Fruit fly (Drosophila melanogaster): Measurements from ENCODE around the gene Gtpx.

The Gtpx gene

DNA sequence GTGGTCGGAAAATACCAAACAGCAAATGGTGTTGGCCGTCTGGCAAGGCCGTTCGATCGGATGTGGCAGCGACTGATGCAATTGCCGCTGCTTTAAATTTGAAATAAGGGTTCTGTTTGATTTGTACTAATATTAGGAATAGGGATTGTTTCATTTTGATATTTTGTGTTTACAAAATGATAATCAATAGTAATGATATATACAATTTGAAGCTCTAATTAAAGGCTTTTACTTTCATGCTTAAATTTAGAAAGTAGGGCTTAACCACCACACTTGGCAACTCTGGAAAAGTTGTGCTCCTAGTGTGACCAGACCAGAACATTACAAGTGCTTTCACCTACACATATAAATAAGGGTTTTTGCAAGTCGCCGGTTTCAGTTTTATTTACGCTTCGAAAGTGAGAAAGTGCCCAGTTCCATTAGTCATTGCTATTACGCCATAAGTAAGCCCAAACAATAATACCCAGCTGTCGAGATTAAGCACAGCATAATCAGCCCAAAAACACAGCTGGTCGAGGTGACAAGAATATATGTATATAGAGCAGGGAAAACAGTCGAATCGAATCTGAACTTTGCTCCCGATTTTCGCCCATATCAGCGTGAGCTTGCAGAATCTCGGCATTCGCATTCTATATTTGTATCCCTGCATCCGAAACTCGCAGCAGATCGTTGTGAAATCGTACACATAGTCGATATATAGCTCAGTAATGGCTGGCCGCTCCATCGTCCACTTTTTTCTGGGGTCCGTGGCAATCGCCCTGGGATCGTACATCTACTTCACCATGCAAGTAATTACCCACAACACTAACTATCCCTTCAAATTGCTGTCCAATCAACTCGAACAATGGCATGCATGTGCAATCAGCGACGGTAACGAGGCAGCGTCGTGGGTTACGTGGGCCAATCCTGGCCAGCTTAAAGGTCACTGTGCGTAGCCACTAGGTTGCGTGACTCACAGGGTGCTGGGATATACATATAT, at the start of gene Gtpx (continued):
- peak; percentile 32 for TF ChIP-seq CG6854 (GFP tag; optimal IDR thresholded peaks at IDR 0.05)
- TF ChIP-seq CG10631 (GFP tag; optimal IDR thresholded peaks at IDR 0.05) = no peak
- TF ChIP-seq CG3032 (tag; optimal IDR thresholded peaks at IDR 0.05) = peak; percentile 31
- TF ChIP-seq CG32006 (GFP tag; optimal IDR thresholded peaks at IDR 0.05) = no peak
- peak; percentile 54 for TF ChIP-seq CG16779 (tag; optimal IDR thresholded peaks at IDR 0.05)
- TF ChIP-seq fd85E (GFP tag; optimal IDR thresholded peaks at IDR 0.05) = no peak
- TF ChIP-seq Sox102F (GFP tag; optimal IDR thresholded peaks at IDR 0.05) = no peak
- TF ChIP-seq CG8319 (GFP tag; optimal IDR thresholded peaks at IDR 0.05) = no peak
- peak; percentile 65 for TF ChIP-seq Blimp-1 (GFP tag; optimal IDR thresholded peaks at IDR 0.05)
- no peak for TF ChIP-seq dsx (GFP tag; optimal IDR thresholded peaks at IDR 0.05; ENCODE audit: poor library complexity, severe bottlenecking)

DNA sequence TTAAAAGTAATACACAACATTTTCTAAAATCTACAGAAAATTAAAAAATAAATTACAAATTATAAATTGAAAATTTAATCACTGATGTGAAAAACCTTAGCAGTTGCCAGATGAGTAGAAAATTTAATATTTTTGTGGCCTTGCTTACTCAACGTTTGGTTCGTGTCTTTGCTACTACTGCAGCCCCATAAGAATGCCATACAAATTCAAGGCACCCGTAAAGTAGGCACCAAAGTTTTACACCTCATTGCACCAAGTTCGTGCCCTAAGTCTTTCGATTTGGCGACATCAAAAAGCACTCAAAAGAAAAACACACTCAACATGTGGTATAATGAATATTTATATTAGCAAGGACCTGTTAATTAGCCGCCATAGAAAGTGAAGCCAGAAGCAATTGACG, 49.1 kb upstream of the Gtpx start:
- peak; percentile 9 for TF ChIP-seq Eip78C (GFP tag)
- no peak for TF ChIP-seq dsx (GFP tag; optimal IDR thresholded peaks at IDR 0.05; ENCODE audit: poor library complexity, severe bottlenecking)

dm6 chr3L:3279930-3280329, 46.1 kb upstream of the Gtpx start, which contains the start of gene CG12017:
CG12017 (plus strand) TSS chr3L:3280239.
- TF ChIP-seq Lpt (GFP tag; optimal IDR thresholded peaks at IDR 0.05) = no peak
- no peak for TF ChIP-seq OdsH (GFP tag; optimal IDR thresholded peaks at IDR 0.05)
- peak; percentile 59 for TF ChIP-seq Eip78C (GFP tag)
- TF ChIP-seq Eip75B (GFP tag; optimal IDR thresholded peaks at IDR 0.05) = no peak
- TF ChIP-seq CG10669 (GFP tag; optimal IDR thresholded peaks at IDR 0.05) = no peak
- peak; percentile 10 for TF ChIP-seq Sox102F (GFP tag; optimal IDR thresholded peaks at IDR 0.05)
- TF ChIP-seq CG7368 (GFP tag; optimal IDR thresholded peaks at IDR 0.05) = no peak
- TF ChIP-seq fkh (GFP tag; optimal IDR thresholded peaks at IDR 0.05) = no peak
- no peak for TF ChIP-seq Sox15 (GFP tag; optimal IDR thresholded peaks at IDR 0.05)
- no peak for TF ChIP-seq Hr4 (GFP tag; optimal IDR thresholded peaks at IDR 0.05)
- no peak for TF ChIP-seq Ets96B (tag; optimal IDR thresholded peaks at IDR 0.05)
- TF ChIP-seq Ets21C (GFP tag; optimal IDR thresholded peaks at IDR 0.05) = no peak
- TF ChIP-seq fd59A (GFP tag; optimal IDR thresholded peaks at IDR 0.05) = no peak
- TF ChIP-seq CG31627 (GFP tag; optimal IDR thresholded peaks at IDR 0.05) = no peak
- TF ChIP-seq dsx (GFP tag; optimal IDR thresholded peaks at IDR 0.05; ENCODE audit: poor library complexity, severe bottlenecking) = no peak
- TF ChIP-seq CG4318 (GFP tag; optimal IDR thresholded peaks at IDR 0.05) = no peak
- TF ChIP-seq topi (GFP tag; optimal IDR thresholded peaks at IDR 0.05) = no peak

dm6 chr3L:3283264-3283663, 42.8 kb upstream of the Gtpx start:
- TF ChIP-seq Hr39 (GFP tag; optimal IDR thresholded peaks at IDR 0.05) = no peak
- peak; percentile 69 for TF ChIP-seq CG8119 (GFP tag; IDR thresholded peaks at IDR 0.05)
- no peak for TF ChIP-seq Ets21C (GFP tag; optimal IDR thresholded peaks at IDR 0.05)
- TF ChIP-seq CG3032 (tag; optimal IDR thresholded peaks at IDR 0.05) = no peak
- TF ChIP-seq pdm3 (GFP tag; optimal IDR thresholded peaks at IDR 0.05) = peak; percentile 4
- TF ChIP-seq Lpt (GFP tag; optimal IDR thresholded peaks at IDR 0.05) = no peak
- no peak for TF ChIP-seq fd85E (GFP tag; optimal IDR thresholded peaks at IDR 0.05)
- no peak for TF ChIP-seq topi (GFP tag; optimal IDR thresholded peaks at IDR 0.05)
- TF ChIP-seq CG9139 (GFP tag; optimal IDR thresholded peaks at IDR 0.05) = no peak
- TF ChIP-seq Gug (GFP tag; IDR thresholded peaks at IDR 0.05) = no peak
- TF ChIP-seq CG6163 (GFP tag; IDR thresholded peaks at IDR 0.05) = no peak
- TF ChIP-seq CG4318 (GFP tag; optimal IDR thresholded peaks at IDR 0.05) = peak; percentile 40
- no peak for TF ChIP-seq Eip75B (GFP tag; optimal IDR thresholded peaks at IDR 0.05)
- no peak for TF ChIP-seq vri (GFP tag; optimal IDR thresholded peaks at IDR 0.05)
- no peak for TF ChIP-seq Met (GFP tag; optimal IDR thresholded peaks at IDR 0.05)
- TF ChIP-seq acj6 (GFP tag; optimal IDR thresholded peaks at IDR 0.05) = no peak
- no peak for TF ChIP-seq CG1621 (tag; optimal IDR thresholded peaks at IDR 0.05)
- TF ChIP-seq CG10631 (GFP tag; optimal IDR thresholded peaks at IDR 0.05) = no peak
- no peak for TF ChIP-seq spab (GFP tag; optimal IDR thresholded peaks at IDR 0.05)
- TF ChIP-seq Sox15 (GFP tag; optimal IDR thresholded peaks at IDR 0.05) = no peak
- no peak for TF ChIP-seq CG8632 (GFP tag; optimal IDR thresholded peaks at IDR 0.05)
- no peak for TF ChIP-seq lz (GFP tag; optimal IDR thresholded peaks at IDR 0.05)
- no peak for TF ChIP-seq Blimp-1 (GFP tag; optimal IDR thresholded peaks at IDR 0.05)
- TF ChIP-seq CG6808 (GFP tag; optimal IDR thresholded peaks at IDR 0.05) = no peak
- TF ChIP-seq svp (GFP tag) = no peak
- no peak for TF ChIP-seq Hr38 (GFP tag; optimal IDR thresholded peaks at IDR 0.05)
- peak; percentile 71 for TF ChIP-seq Hr4 (GFP tag; optimal IDR thresholded peaks at IDR 0.05)
- TF ChIP-seq dsx (GFP tag; optimal IDR thresholded peaks at IDR 0.05; ENCODE audit: poor library complexity, severe bottlenecking) = no peak
- TF ChIP-seq CG8319 (GFP tag; optimal IDR thresholded peaks at IDR 0.05) = no peak
- TF ChIP-seq Eip93F (GFP tag; optimal IDR thresholded peaks at IDR 0.05) = no peak
